Fruit fly (Drosophila melanogaster) whole organism, wandering third instar larva: Measurements from ENCODE around the gene EndoGI.

Experiments
- CrebA ChIP-seq: fragments of 200-800 bp; sonication (Bioruptor generic); optimal IDR thresholded peaks from 2 replicates; lab custom pipeline; 2016; ENCODE audit warnings: missing biosample characterization, mild to moderate bottlenecking, missing genetic modification characterization, borderline replicate concordance
- Jra ChIP-seq: sonication (Bioruptor generic); optimal IDR thresholded peaks from 2 replicates; lab custom pipeline; 2016; ENCODE audit warnings: missing biosample characterization, missing genetic modification characterization
- Myc ChIP-seq: fragments of >200 bp; optimal IDR thresholded peaks from 2 replicates; lab custom pipeline; 2017
- Vsx2 ChIP-seq: fragments of 200-300, 225-300 bp; sonication (Bioruptor generic); optimal IDR thresholded peaks from 2 replicates; lab custom pipeline; 2018; ENCODE audit warnings: missing biosample characterization, missing genetic modification characterization; ENCODE audit not compliant: partially characterized antibody
- h ChIP-seq: fragments of 200-800 bp; sonication (Bioruptor generic); optimal IDR thresholded peaks from 3 replicates; lab custom pipeline; 2016; ENCODE audit warnings: missing biosample characterization, mild to moderate bottlenecking, missing genetic modification characterization
- pan ChIP-seq: fragments of >200 bp; optimal IDR thresholded peaks from 2 replicates; lab custom pipeline; 2017
- usp ChIP-seq: fragments of >200 bp; optimal IDR thresholded peaks from 2 replicates; lab custom pipeline; 2017; ENCODE audit warnings: missing biosample characterization, missing genetic modification characterization

- TF ChIP-seq Jra (GFP tag; lab: Kevin White, UChicago) (no peak), CrebA (GFP tag; lab: Kevin White, UChicago) (no peak), h (GFP tag; lab: Kevin White, UChicago) (peak; percentile 1), usp (GFP tag; lab: Kevin White, UChicago) (no peak), Myc (lab: Kevin White, UChicago) (no peak), Vsx2 (no peak), pan (no peak)
Measured at dm6 chr2L:16255232-16256117, 2.0 kb upstream of the EndoGI start.
